Worm (Caenorhabditis elegans) whole organism, young adult: ENCODE measurements around the gene Y73B6BL.44.

Experiments used
- C06A6.2 ChIP-seq: fragments of 200-800 bp; sonication (Bioruptor generic); conservative IDR thresholded peaks from 2 replicates; pipeline ENCODE4 v1.3.6; 2022; ENCODE audit warnings: missing genetic modification characterization, missing compliant biosample characterization
- D2030.7 ChIP-seq: fragments of 200-800 bp; sonication (Bioruptor generic); IDR thresholded peaks from 2 replicates; pipeline ENCODE4 v1.3.6; 2022; ENCODE audit warnings: missing genetic modification reagents, missing genetic modification characterization, missing compliant biosample characterization
- F33H1.4 ChIP-seq: fragments of 200-800 bp; sonication (Bioruptor generic); IDR thresholded peaks from 2 replicates; pipeline ENCODE4 v1.3.6; 2022; ENCODE audit warnings: missing genetic modification reagents, missing genetic modification characterization, missing compliant biosample characterization
- F39B2.1 ChIP-seq: fragments of 200-800 bp; sonication (Bioruptor generic); IDR thresholded peaks from 2 replicates; pipeline ENCODE4 v1.3.6; 2022; ENCODE audit warnings: missing genetic modification reagents, missing genetic modification characterization, missing compliant biosample characterization
- F49E8.2 ChIP-seq: sonication (generic microtip); optimal IDR thresholded peaks from 3 replicates; lab custom pipeline; 2017; ENCODE audit warnings: missing genetic modification characterization, mild to moderate bottlenecking, missing compliant biosample characterization, antibody characterized with exemption, moderate library complexity; ENCODE audit not compliant: insufficient read depth
- T07F8.4 ChIP-seq: sonication (generic microtip); optimal IDR thresholded peaks from 2 replicates; lab custom pipeline; 2016; ENCODE audit warnings: mild to moderate bottlenecking, missing genetic modification characterization, moderate library complexity, missing compliant biosample characterization
- T26A5.8 ChIP-seq: sonication (generic microtip); optimal IDR thresholded peaks from 2 replicates; lab custom pipeline; 2016; ENCODE audit warnings: missing genetic modification characterization, missing compliant biosample characterization
- Y79H2A.3 ChIP-seq: fragments of 200-800 bp; sonication (Bioruptor generic); conservative IDR thresholded peaks from 2 replicates; pipeline ENCODE4 v1.3.6; 2022; ENCODE audit warnings: missing genetic modification reagents, missing genetic modification characterization, missing compliant biosample characterization
- akir-1 ChIP-seq: fragments of 200-800 bp; sonication (Bioruptor generic); optimal IDR thresholded peaks from 2 replicates; lab custom pipeline; 2018; ENCODE audit warnings: mild to moderate bottlenecking, missing genetic modification characterization, moderate library complexity, missing compliant biosample characterization
- ama-1 ChIP-seq, 3 experiments: fragments of 150-350 bp in 1 of 3; sonication (generic microtip) in 2 of 3; optimal IDR thresholded peaks; 2 replicates each; lab custom pipeline; 2014 to 2018; ENCODE audit warnings: missing biosample characterization in 2 of 3, missing genetic modification characterization in 2 of 3, missing genetic modification reagents in 2 of 3
- attf-6 ChIP-seq: fragments of 200-800 bp; sonication (Bioruptor generic); IDR thresholded peaks from 2 replicates; pipeline ENCODE4 v1.3.6; 2022; ENCODE audit warnings: missing genetic modification reagents, missing genetic modification characterization, missing compliant biosample characterization
- bed-1 ChIP-seq: fragments of 200-800 bp; sonication (Bioruptor generic); IDR thresholded peaks from 2 replicates; pipeline ENCODE4 v1.3.6; 2022; ENCODE audit warnings: missing genetic modification reagents, missing genetic modification characterization, missing compliant biosample characterization
- bed-2 ChIP-seq: fragments of 200-800 bp; sonication (Bioruptor generic); IDR thresholded peaks from 2 replicates; pipeline ENCODE4 v1.3.6; 2022; ENCODE audit warnings: missing genetic modification reagents, missing genetic modification characterization, missing compliant biosample characterization
- ccch-3 ChIP-seq: fragments of 200-800 bp; sonication (Bioruptor generic); optimal IDR thresholded peaks from 2 replicates; lab custom pipeline; 2018; ENCODE audit warnings: mild to moderate bottlenecking, missing genetic modification characterization, missing compliant biosample characterization
- ceh-100 ChIP-seq: fragments of 200-800 bp; sonication (Bioruptor generic); IDR thresholded peaks from 2 replicates; pipeline ENCODE4 v1.3.6; 2022; ENCODE audit warnings: missing genetic modification reagents, missing genetic modification characterization, missing compliant biosample characterization
- ceh-27 ChIP-seq: fragments of 200-800 bp; sonication (Bioruptor generic); optimal IDR thresholded peaks from 2 replicates; lab custom pipeline; 2018; ENCODE audit warnings: mild to moderate bottlenecking, missing genetic modification characterization, moderate library complexity, missing compliant biosample characterization
- ceh-40 ChIP-seq: fragments of 200-800 bp; sonication (Bioruptor generic); IDR thresholded peaks from 2 replicates; pipeline ENCODE4 v1.3.6; 2022; ENCODE audit warnings: missing genetic modification characterization, missing compliant biosample characterization
- dpff-1 ChIP-seq: sonication (generic microtip); optimal IDR thresholded peaks from 2 replicates; lab custom pipeline; 2017; ENCODE audit warnings: mild to moderate bottlenecking, missing genetic modification characterization, missing compliant biosample characterization
- egl-44 ChIP-seq: fragments of 200-800 bp; sonication (Bioruptor generic); IDR thresholded peaks from 2 replicates; pipeline ENCODE4 v1.3.6; 2022; ENCODE audit warnings: missing genetic modification reagents, missing genetic modification characterization, missing compliant biosample characterization
- egrh-3 ChIP-seq: fragments of 200-800 bp; sonication (Bioruptor generic); IDR thresholded peaks from 2 replicates; pipeline ENCODE4 v1.3.6; 2022; ENCODE audit warnings: missing genetic modification reagents, missing genetic modification characterization, missing compliant biosample characterization
- ekl-4 ChIP-seq: fragments of 200-800 bp; sonication (Bioruptor generic); IDR thresholded peaks from 2 replicates; pipeline ENCODE4 v1.3.6; 2022; ENCODE audit warnings: missing genetic modification reagents, missing genetic modification characterization, missing compliant biosample characterization
- hlh-12 ChIP-seq: sonication (generic microtip); optimal IDR thresholded peaks from 2 replicates; lab custom pipeline; 2016; ENCODE audit warnings: missing genetic modification characterization, missing compliant biosample characterization
- hlh-26 ChIP-seq: fragments of 200-800 bp; sonication (Bioruptor generic); conservative IDR thresholded peaks from 2 replicates; pipeline ENCODE4 v1.3.6; 2022; ENCODE audit warnings: missing genetic modification reagents, missing genetic modification characterization, missing compliant biosample characterization
- hmg-1.2 ChIP-seq: fragments of 200-800 bp; sonication (Bioruptor generic); IDR thresholded peaks from 2 replicates; pipeline ENCODE4 v1.3.6; 2022; ENCODE audit warnings: missing genetic modification reagents, missing genetic modification characterization, missing compliant biosample characterization
- hmg-20 ChIP-seq: fragments of 200-800 bp; sonication (Bioruptor generic); IDR thresholded peaks from 2 replicates; pipeline ENCODE4 v1.3.6; 2022; ENCODE audit warnings: missing genetic modification reagents, missing genetic modification characterization, missing compliant biosample characterization
- hrde-1 ChIP-seq: sonication (generic microtip); optimal IDR thresholded peaks from 2 replicates; lab custom pipeline; 2016; ENCODE audit warnings: missing genetic modification characterization, mild to moderate bottlenecking, missing compliant biosample characterization, moderate library complexity, missing genotype, missing genetic modification reagents, borderline replicate concordance
- let-526 ChIP-seq: fragments of 200-800 bp; sonication (Bioruptor generic); IDR thresholded peaks from 2 replicates; pipeline ENCODE4 v1.3.6; 2022; ENCODE audit warnings: missing genetic modification reagents, missing genetic modification characterization, missing compliant biosample characterization
- lsl-1 ChIP-seq: fragments of 200-800 bp; sonication (Bioruptor generic); optimal IDR thresholded peaks from 2 replicates; lab custom pipeline; 2018; ENCODE audit warnings: mild to moderate bottlenecking, missing genetic modification characterization, moderate library complexity, missing compliant biosample characterization
- madf-3 ChIP-seq: fragments of 200-800 bp; sonication (Bioruptor generic); IDR thresholded peaks from 2 replicates; pipeline ENCODE4 v1.3.6; 2022; ENCODE audit warnings: missing genetic modification reagents, missing genetic modification characterization, missing compliant biosample characterization
- madf-6 ChIP-seq: fragments of 200-800 bp; sonication (Bioruptor generic); IDR thresholded peaks from 2 replicates; pipeline ENCODE4 v1.3.6; 2022; ENCODE audit warnings: missing genetic modification reagents, missing genetic modification characterization, missing compliant biosample characterization
- mxl-1 ChIP-seq: sonication (generic microtip); optimal IDR thresholded peaks from 2 replicates; lab custom pipeline; 2016; ENCODE audit warnings: missing genetic modification characterization, missing compliant biosample characterization
- nfya-2 ChIP-seq: fragments of 200-800 bp; sonication (Bioruptor generic); IDR thresholded peaks from 2 replicates; pipeline ENCODE4 v1.3.6; 2022; ENCODE audit warnings: missing genetic modification reagents, missing genetic modification characterization, missing compliant biosample characterization
- nfyb-1 ChIP-seq: fragments of 200-800 bp; sonication (Bioruptor generic); IDR thresholded peaks from 2 replicates; pipeline ENCODE4 v1.3.6; 2022; ENCODE audit warnings: missing genetic modification reagents, missing genetic modification characterization, missing compliant biosample characterization
- pbrm-1 ChIP-seq: fragments of 200-800 bp; sonication (Bioruptor generic); IDR thresholded peaks from 2 replicates; pipeline ENCODE4 v1.3.6; 2022; ENCODE audit warnings: missing genetic modification reagents, missing genetic modification characterization, missing compliant biosample characterization
- rcor-1 ChIP-seq: fragments of 200-800 bp; sonication (Bioruptor generic); IDR thresholded peaks from 2 replicates; pipeline ENCODE4 v1.3.6; 2022; ENCODE audit warnings: missing genetic modification reagents, missing genetic modification characterization, missing compliant biosample characterization
- rec-8 ChIP-seq, 2 experiments: sonication (generic microtip); optimal IDR thresholded peaks; 2 replicates each; lab custom pipeline; 2016; ENCODE audit warnings: mild to moderate bottlenecking in 2 of 2, missing genetic modification characterization in 2 of 2, missing genetic modification reagents in 2 of 2, missing genotype in 2 of 2, missing biosample characterization in 1 of 2, missing compliant biosample characterization in 1 of 2, moderate library complexity in 1 of 2
- repo-1 ChIP-seq: sonication (generic microtip); optimal IDR thresholded peaks from 2 replicates; lab custom pipeline; 2017; ENCODE audit warnings: mild to moderate bottlenecking, missing genetic modification characterization, missing compliant biosample characterization
- snpc-3.4 ChIP-seq: sonication (generic microtip); optimal IDR thresholded peaks from 2 replicates; lab custom pipeline; 2017; ENCODE audit warnings: missing genetic modification characterization, mild to moderate bottlenecking, missing compliant biosample characterization, antibody characterized with exemption, moderate library complexity, missing genotype, missing genetic modification reagents
- snpc-4 ChIP-seq, 5 experiments: fragments of 150-350 bp in 1 of 5; sonication (generic microtip) in 4 of 5; optimal IDR thresholded peaks; 2 replicates each; lab custom pipeline; 2014 to 2018; ENCODE audit warnings: missing genetic modification characterization in 5 of 5, missing biosample characterization in 3 of 5, antibody characterized with exemption in 2 of 5, mild to moderate bottlenecking in 2 of 5, missing compliant biosample characterization in 2 of 5, missing genotype in 2 of 5, moderate library complexity in 2 of 5, missing genetic modification reagents in 1 of 5
- somi-1 ChIP-seq: fragments of 200-800 bp; sonication (Bioruptor generic); optimal IDR thresholded peaks from 2 replicates; lab custom pipeline; 2018; ENCODE audit warnings: mild to moderate bottlenecking, missing genetic modification characterization, missing compliant biosample characterization
- sptf-2 ChIP-seq: fragments of 200-800 bp; sonication (Bioruptor generic); optimal IDR thresholded peaks from 2 replicates; lab custom pipeline; 2018; ENCODE audit warnings: mild to moderate bottlenecking, missing genetic modification characterization, missing compliant biosample characterization
- unc-130 ChIP-seq: sonication (generic microtip); optimal IDR thresholded peaks from 2 replicates; lab custom pipeline; 2016; ENCODE audit warnings: missing genetic modification reagents, missing genetic modification characterization, missing compliant biosample characterization
- unc-62 ChIP-seq: fragments of 150-350 bp; optimal IDR thresholded peaks from 2 replicates; lab custom pipeline; 2014; ENCODE audit warnings: missing biosample characterization, missing genetic modification reagents, missing genetic modification characterization
- ztf-22 ChIP-seq: fragments of 200-800 bp; sonication (Bioruptor generic); optimal IDR thresholded peaks from 2 replicates; lab custom pipeline; 2018; ENCODE audit warnings: mild to moderate bottlenecking, missing genetic modification characterization, moderate library complexity, missing compliant biosample characterization
- ztf-25 ChIP-seq: fragments of 200-800 bp; sonication (Bioruptor generic); IDR thresholded peaks from 2 replicates; pipeline ENCODE4 v1.3.6; 2022; ENCODE audit warnings: missing genetic modification reagents, missing genetic modification characterization, missing compliant biosample characterization
- ztf-3 ChIP-seq: fragments of 200-800 bp; sonication (Bioruptor generic); optimal IDR thresholded peaks from 2 replicates; lab custom pipeline; 2018; ENCODE audit warnings: mild to moderate bottlenecking, missing genetic modification characterization, missing compliant biosample characterization

Y73B6BL.44 gene

DNA sequence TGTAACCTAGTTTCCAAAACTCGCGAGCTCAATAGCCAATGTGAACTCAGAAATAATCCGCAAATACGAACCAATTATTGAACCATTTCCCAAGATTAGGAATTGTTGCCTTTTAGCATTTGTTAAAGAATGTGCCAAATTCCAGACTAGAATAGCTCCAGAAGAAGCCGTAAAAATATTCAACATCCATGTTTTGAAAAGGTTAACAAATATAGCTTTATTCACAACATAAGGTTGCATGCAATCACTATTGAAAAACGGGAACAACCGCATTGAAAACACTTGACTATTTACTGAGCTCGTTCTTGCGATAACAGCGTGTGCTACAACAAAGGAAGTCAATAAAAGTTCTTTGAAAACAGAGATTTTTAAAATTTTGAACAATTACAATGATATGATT lies 33.1 kb downstream of the Y73B6BL.44 start (continued):
- TF ChIP-seq sptf-2 (GFP tag; lab: Kevin White, UChicago) (no peak), hmg-20 (GFP tag; lab: Robert Waterston, UW) (0 out of 2 replicates have a peak, but pooled peaks have one; percentile 41), ekl-4 (GFP tag; lab: Robert Waterston, UW) (peak; percentile 88), unc-62 (GFP tag; lab: Kevin White, UChicago) (no peak), ztf-25 (GFP tag; lab: Robert Waterston, UW) (no peak), snpc-3.4 (tag; lab: Kevin White, UChicago) (peak; percentile 19), snpc-4 (GFP tag; optimal IDR thresholded peaks at IDR 0.05; lab: Kevin White, UChicago) (peak; percentile 55), snpc-4 (tag; optimal IDR thresholded peaks at IDR 0.05; lab: Kevin White, UChicago) (peak in 2 of 4 experiments; percentile 7 to 84), Y79H2A.3 (GFP tag; lab: Robert Waterston, UW) (no peak; the same call in 1 of the 2 replicates), rcor-1 (GFP tag; lab: Robert Waterston, UW) (peak; percentile 57; the same call in 1 of the 2 replicates), D2030.7 (GFP tag; lab: Robert Waterston, UW) (peak; percentile 47; the same call in 1 of the 2 replicates), akir-1 (GFP tag; lab: Kevin White, UChicago) (no peak), T07F8.4 (tag; lab: Kevin White, UChicago) (no peak), bed-1 (GFP tag; lab: Robert Waterston, UW) (no peak), nfyb-1 (GFP tag; lab: Robert Waterston, UW) (peak; percentile 59; the same call in 1 of the 2 replicates), mxl-1 (no peak), attf-6 (GFP tag; lab: Robert Waterston, UW) (peak; percentile 81), F39B2.1 (0 out of 2 replicates have a peak, but pooled peaks have one; percentile 41), somi-1 (GFP tag; lab: Kevin White, UChicago) (no peak), hlh-26 (no peak), unc-130 (peak; percentile 59), ceh-40 (0 out of 2 replicates have a peak, but pooled peaks have one; percentile 66), F49E8.2 (peak; percentile 78), ccch-3 (GFP tag; lab: Kevin White, UChicago) (no peak), egl-44 (0 out of 2 replicates have a peak, but pooled peaks have one; percentile 23), F33H1.4 (GFP tag; lab: Robert Waterston, UW) (peak; percentile 33), T26A5.8 (tag; lab: Kevin White, UChicago) (no peak), lsl-1 (GFP tag; lab: Kevin White, UChicago) (peak; percentile 8), hlh-12 (tag; lab: Kevin White, UChicago) (no peak), egrh-3 (GFP tag; lab: Robert Waterston, UW) (no peak), madf-6 (peak; percentile 74), hmg-1.2 (GFP tag; lab: Robert Waterston, UW) (peak; percentile 34; the same call in 1 of the 2 replicates), let-526 (GFP tag; lab: Robert Waterston, UW) (no peak), dpff-1 (no peak), bed-2 (no peak), nfya-2 (GFP tag; lab: Robert Waterston, UW) (0 out of 2 replicates have a peak, but pooled peaks have one; percentile 53), ceh-100 (GFP tag; lab: Robert Waterston, UW) (peak; percentile 59), ceh-27 (GFP tag; lab: Kevin White, UChicago) (no peak), ztf-22 (GFP tag; lab: Kevin White, UChicago) (no peak), madf-3 (GFP tag; lab: Robert Waterston, UW) (peak; percentile 66; the same call in 1 of the 2 replicates), rec-8 (tag; optimal IDR thresholded peaks at IDR 0.05; lab: Kevin White, UChicago) (peak in 1 of 2 experiments; percentile 44), hrde-1 (tag; lab: Kevin White, UChicago) (peak; percentile 80), C06A6.2 (GFP tag; lab: Robert Waterston, UW) (no peak), pbrm-1 (0 out of 2 replicates have a peak, but pooled peaks have one; percentile 52), ama-1 (optimal IDR thresholded peaks at IDR 0.05; lab: Kevin White, UChicago) (no peak), ama-1 (GFP tag; optimal IDR thresholded peaks at IDR 0.05; lab: Kevin White, UChicago) (peak in 1 of 2 experiments; percentile 35), repo-1 (peak; percentile 62), ztf-3 (no peak)
